In the genomic region with DNA sequence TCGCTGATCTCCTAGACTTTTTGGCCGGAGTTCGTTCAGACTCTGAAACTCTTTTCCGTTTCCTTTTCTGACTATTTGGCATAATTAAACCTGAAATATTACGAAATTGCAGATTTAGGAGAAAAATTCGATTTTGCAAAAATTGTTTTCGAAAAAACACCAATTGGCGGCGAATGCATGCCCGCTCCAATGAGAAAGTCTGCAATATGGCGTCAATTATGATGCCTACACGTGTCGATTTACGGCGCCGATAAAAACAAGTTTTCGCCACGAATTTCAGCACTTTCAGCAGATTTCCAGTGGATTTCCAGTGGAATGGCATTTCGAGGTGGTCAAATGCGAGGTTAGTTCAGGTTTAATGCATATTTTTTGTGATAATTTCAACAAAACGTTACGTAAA, we compare ENCODE assay signal across 5 worm cellular contexts.
A peak's percentile ranks its signal among the peaks of the same experiment; 100 is the strongest.
TF ChIP-seq lines count a peak whose summit lies in the region.

A gene (minus strand): TSS at position 92 of the 400 bp plus-strand sequence.
A gene (plus strand): TSS at position 112 of the 400 bp plus-strand sequence.

TF ChIP-seq in whole organism, L1 larva, 84 proteins besides CTCF, POLR2A, EP300 and RAD21 (continues in another document):
- TF ChIP-seq jun-1 (tag; optimal IDR thresholded peaks at IDR 0.05; lab: Kevin White, UChicago) (peak; percentile 60), ama-1 (optimal IDR thresholded peaks at IDR 0.05; lab: Kevin White, UChicago) (no peak), lir-3 (tag; optimal IDR thresholded peaks at IDR 0.05; lab: Kevin White, UChicago; ENCODE audit: poor library complexity) (no peak), skn-1 (tag; optimal IDR thresholded peaks at IDR 0.05; lab: Kevin White, UChicago) (peak; percentile 70), pag-3 (tag; optimal IDR thresholded peaks at IDR 0.05; lab: Kevin White, UChicago; ENCODE audit: borderline replicate concordance, insufficient read depth) (no peak), efl-3 (GFP tag; optimal IDR thresholded peaks at IDR 0.05; lab: Kevin White, UChicago) (no peak), zip-4 (GFP tag; optimal IDR thresholded peaks at IDR 0.05; lab: Kevin White, UChicago) (peak; percentile 21), tbx-2 (tag; optimal IDR thresholded peaks at IDR 0.05; lab: Kevin White, UChicago) (peak; percentile 70), lin-15B (tag; optimal IDR thresholded peaks at IDR 0.05; lab: Kevin White, UChicago) (peak; percentile 97), sup-37 (GFP tag; optimal IDR thresholded peaks at IDR 0.05; lab: Kevin White, UChicago) (no peak), ces-1 (GFP tag; optimal IDR thresholded peaks at IDR 0.05; lab: Kevin White, UChicago) (no peak), aly-2 (tag; optimal IDR thresholded peaks at IDR 0.05; lab: Kevin White, UChicago) (no peak), C34B4.2 (tag; optimal IDR thresholded peaks at IDR 0.05; lab: Kevin White, UChicago) (no peak), vab-15 (tag; optimal IDR thresholded peaks at IDR 0.05; lab: Kevin White, UChicago) (peak; percentile 56), tlp-1 (tag; optimal IDR thresholded peaks at IDR 0.05; lab: Kevin White, UChicago) (no peak), nhr-28 (tag; optimal IDR thresholded peaks at IDR 0.05; lab: Kevin White, UChicago) (no peak), aha-1 (tag; optimal IDR thresholded peaks at IDR 0.05; lab: Kevin White, UChicago) (no peak)

TF ChIP-seq in whole organism, L3 larva, 47 proteins besides CTCF, POLR2A, EP300 and RAD21 (continues in another document):
- TF ChIP-seq skn-1 (tag; optimal IDR thresholded peaks at IDR 0.05; lab: Kevin White, UChicago) (no peak), nhr-76 (tag; optimal IDR thresholded peaks at IDR 0.05; lab: Kevin White, UChicago) (no peak), egl-27 (tag; optimal IDR thresholded peaks at IDR 0.05; lab: Kevin White, UChicago) (no peak), nhr-12 (tag; optimal IDR thresholded peaks at IDR 0.05; lab: Kevin White, UChicago) (no peak), ceh-82 (tag; optimal IDR thresholded peaks at IDR 0.05; lab: Kevin White, UChicago) (no peak), mml-1 (tag; optimal IDR thresholded peaks at IDR 0.05; lab: Kevin White, UChicago) (no peak), egl-5 (tag; optimal IDR thresholded peaks at IDR 0.05; lab: Kevin White, UChicago) (peak; percentile 94), fos-1 (tag; optimal IDR thresholded peaks at IDR 0.05; lab: Kevin White, UChicago) (no peak), ceh-16 (tag; optimal IDR thresholded peaks at IDR 0.05; lab: Kevin White, UChicago) (no peak), eor-1 (tag; optimal IDR thresholded peaks at IDR 0.05; lab: Kevin White, UChicago) (no peak), lin-15B (tag; optimal IDR thresholded peaks at IDR 0.05; lab: Kevin White, UChicago) (peak; percentile 96), unc-39 (tag; optimal IDR thresholded peaks at IDR 0.05; lab: Kevin White, UChicago) (no peak), elt-1 (tag; optimal IDR thresholded peaks at IDR 0.05; lab: Kevin White, UChicago) (no peak), R02D3.7 (tag; optimal IDR thresholded peaks at IDR 0.05; lab: Kevin White, UChicago) (peak; percentile 97), ztf-4 (tag; optimal IDR thresholded peaks at IDR 0.05; lab: Kevin White, UChicago) (no peak), tbx-2 (tag; optimal IDR thresholded peaks at IDR 0.05; lab: Kevin White, UChicago) (no peak), fkh-10 (GFP tag; optimal IDR thresholded peaks at IDR 0.05; lab: Kevin White, UChicago) (no peak), jun-1 (tag; optimal IDR thresholded peaks at IDR 0.05; lab: Kevin White, UChicago) (peak; percentile 51), daf-12 (tag; optimal IDR thresholded peaks at IDR 0.05; lab: Kevin White, UChicago) (no peak)

TF ChIP-seq in whole organism, early embryonic, 17 proteins besides CTCF, POLR2A, EP300 and RAD21:
- TF ChIP-seq aly-1 (tag; optimal IDR thresholded peaks at IDR 0.05; lab: Kevin White, UChicago) (no peak), pes-1 (GFP tag; IDR thresholded peaks at IDR 0.05; lab: Robert Waterston, UW) (0 out of 2 replicates have a peak, but pooled peaks have one; percentile 12), tbx-37 (GFP tag; conservative IDR thresholded peaks at IDR 0.05; lab: Robert Waterston, UW) (no peak), F13C5.2 (tag; optimal IDR thresholded peaks at IDR 0.05; lab: Kevin White, UChicago) (peak; percentile 59), sea-1 (GFP tag; conservative IDR thresholded peaks at IDR 0.05; lab: Robert Waterston, UW) (no peak), tbx-11 (GFP tag; IDR thresholded peaks at IDR 0.05; lab: Robert Waterston, UW) (no peak)

TF ChIP-seq in whole organism, midembryonic, 9 proteins besides CTCF, POLR2A, EP300 and RAD21:
- TF ChIP-seq T22C8.4 (GFP tag; IDR thresholded peaks at IDR 0.05; lab: Robert Waterston, UW) (no peak), cog-1 (tag; optimal IDR thresholded peaks at IDR 0.05; lab: Kevin White, UChicago) (peak; percentile 39), ztf-23 (GFP tag; IDR thresholded peaks at IDR 0.05; lab: Robert Waterston, UW) (no peak)

TF ChIP-seq in whole organism, young adult, 124 proteins besides CTCF, POLR2A, EP300 and RAD21 (continues in another document):
- TF ChIP-seq C17E4.6 (GFP tag; IDR thresholded peaks at IDR 0.05; lab: Robert Waterston, UW), result 0 out of 2 replicates have a peak, but pooled peaks have one; percentile 14
- peak in 1 of 3 experiments; percentile 70 for TF ChIP-seq lin-35 (GFP tag; optimal IDR thresholded peaks at IDR 0.05; lab: Kevin White, UChicago)
- TF ChIP-seq T07F8.4 (tag; optimal IDR thresholded peaks at IDR 0.05; lab: Kevin White, UChicago), result no peak
- no peak for TF ChIP-seq Y95B8A.8 (GFP tag; IDR thresholded peaks at IDR 0.05; lab: Robert Waterston, UW)
- no peak for TF ChIP-seq unc-62 (GFP tag; optimal IDR thresholded peaks at IDR 0.05; lab: Kevin White, UChicago)
- TF ChIP-seq snpc-1.3 (tag; optimal IDR thresholded peaks at IDR 0.05; lab: Kevin White, UChicago; ENCODE audit: insufficient read depth), result peak; percentile 61
- no peak for TF ChIP-seq repo-1 (tag; optimal IDR thresholded peaks at IDR 0.05; lab: Kevin White, UChicago)
- no peak for TF ChIP-seq lir-1 (GFP tag; conservative IDR thresholded peaks at IDR 0.05; lab: Robert Waterston, UW)
- peak; percentile 64 for TF ChIP-seq tlf-1 (GFP tag; optimal IDR thresholded peaks at IDR 0.05; lab: Kevin White, UChicago)
- TF ChIP-seq K12H6.12 (tag; optimal IDR thresholded peaks at IDR 0.05; lab: Kevin White, UChicago), result peak; percentile 36
- TF ChIP-seq dpff-1 (tag; optimal IDR thresholded peaks at IDR 0.05; lab: Kevin White, UChicago), result no peak
- TF ChIP-seq nhr-179 (tag; optimal IDR thresholded peaks at IDR 0.05; lab: Kevin White, UChicago), result no peak
- peak; percentile 49 for TF ChIP-seq hmg-1.2 (GFP tag; IDR thresholded peaks at IDR 0.05; lab: Robert Waterston, UW)
- TF ChIP-seq B0035.1 (tag; optimal IDR thresholded peaks at IDR 0.05; lab: Kevin White, UChicago), result no peak
- TF ChIP-seq lsy-27 (tag; optimal IDR thresholded peaks at IDR 0.05; lab: Kevin White, UChicago; ENCODE audit: borderline replicate concordance, insufficient read depth), result no peak
- no peak for TF ChIP-seq ama-1 (optimal IDR thresholded peaks at IDR 0.05; lab: Kevin White, UChicago)
- TF ChIP-seq ama-1 (GFP tag; optimal IDR thresholded peaks at IDR 0.05; lab: Kevin White, UChicago), result peak in 1 of 2 experiments; percentile 3
- no peak for TF ChIP-seq ztf-26 (tag; optimal IDR thresholded peaks at IDR 0.05; lab: Kevin White, UChicago)
- no peak for TF ChIP-seq nhr-27 (tag; optimal IDR thresholded peaks at IDR 0.05; lab: Kevin White, UChicago)
- no peak for TF ChIP-seq Y53F4B.3 (GFP tag; IDR thresholded peaks at IDR 0.05; lab: Robert Waterston, UW)
- peak; percentile 93 for TF ChIP-seq attf-5 (GFP tag; optimal IDR thresholded peaks at IDR 0.05; lab: Kevin White, UChicago)
- TF ChIP-seq bed-2 (GFP tag; IDR thresholded peaks at IDR 0.05; lab: Robert Waterston, UW), result no peak
- TF ChIP-seq fkh-3 (tag; optimal IDR thresholded peaks at IDR 0.05; lab: Kevin White, UChicago), result no peak
- no peak for TF ChIP-seq let-526 (GFP tag; IDR thresholded peaks at IDR 0.05; lab: Robert Waterston, UW)
- no peak for TF ChIP-seq somi-1 (GFP tag; optimal IDR thresholded peaks at IDR 0.05; lab: Kevin White, UChicago)
- no peak for TF ChIP-seq lin-26 (GFP tag; IDR thresholded peaks at IDR 0.05; lab: Robert Waterston, UW)
- TF ChIP-seq hlh-26 (GFP tag; conservative IDR thresholded peaks at IDR 0.05; lab: Robert Waterston, UW), result no peak
- TF ChIP-seq chd-7 (tag; optimal IDR thresholded peaks at IDR 0.05; lab: Kevin White, UChicago), result no peak
- TF ChIP-seq nhr-80 (tag; optimal IDR thresholded peaks at IDR 0.05; lab: Kevin White, UChicago), result peak; percentile 27
- TF ChIP-seq F37B4.10 (GFP tag; IDR thresholded peaks at IDR 0.05; lab: Robert Waterston, UW), result no peak
- TF ChIP-seq ztf-22 (GFP tag; optimal IDR thresholded peaks at IDR 0.05; lab: Kevin White, UChicago), result no peak
- TF ChIP-seq snpc-1.1 (tag; optimal IDR thresholded peaks at IDR 0.05; lab: Kevin White, UChicago; ENCODE audit: insufficient read depth), result peak; percentile 46
- TF ChIP-seq F10E7.11 (tag; optimal IDR thresholded peaks at IDR 0.05; lab: Kevin White, UChicago), result no peak
- peak; percentile 95 to 97 for TF ChIP-seq let-607 (tag; optimal IDR thresholded peaks at IDR 0.05; lab: Kevin White, UChicago)
- no peak for TF ChIP-seq cebp-1 (GFP tag; IDR thresholded peaks at IDR 0.05; lab: Robert Waterston, UW)
- no peak for TF ChIP-seq cebp-1 (tag; optimal IDR thresholded peaks at IDR 0.05; lab: Kevin White, UChicago)
- TF ChIP-seq mes-4 (tag; optimal IDR thresholded peaks at IDR 0.05; lab: Kevin White, UChicago), result no peak
- no peak for TF ChIP-seq hrde-1 (tag; optimal IDR thresholded peaks at IDR 0.05; lab: Kevin White, UChicago; ENCODE audit: borderline replicate concordance)
- TF ChIP-seq hmg-20 (GFP tag; IDR thresholded peaks at IDR 0.05; lab: Robert Waterston, UW), result no peak
- TF ChIP-seq sea-2 (GFP tag; IDR thresholded peaks at IDR 0.05; lab: Robert Waterston, UW), result no peak
- peak; percentile 59; the same call in 1 of the 2 replicates for TF ChIP-seq ceh-91 (GFP tag; IDR thresholded peaks at IDR 0.05; lab: Robert Waterston, UW)
- no peak for TF ChIP-seq hsf-1 (GFP tag; IDR thresholded peaks at IDR 0.05; lab: Robert Waterston, UW)
- TF ChIP-seq akir-1 (GFP tag; optimal IDR thresholded peaks at IDR 0.05; lab: Kevin White, UChicago), result no peak
- no peak for TF ChIP-seq ztf-25 (GFP tag; IDR thresholded peaks at IDR 0.05; lab: Robert Waterston, UW)
- TF ChIP-seq tbp1 (GFP tag; optimal IDR thresholded peaks at IDR 0.05; lab: Kevin White, UChicago), result peak; percentile 67
- no peak for TF ChIP-seq nfyb-1 (GFP tag; IDR thresholded peaks at IDR 0.05; lab: Robert Waterston, UW)
- TF ChIP-seq athp-1 (tag; optimal IDR thresholded peaks at IDR 0.05; lab: Kevin White, UChicago), result peak; percentile 75
- peak; percentile 86; the same call in 1 of the 2 replicates for TF ChIP-seq dox-1 (GFP tag; IDR thresholded peaks at IDR 0.05; lab: Robert Waterston, UW)
